Worm (Caenorhabditis elegans): ENCODE results near the gene oac-59.

- TF ChIP-seq him-1 (tag; optimal IDR thresholded peaks at IDR 0.05) (no peak), dao-5 (tag; optimal IDR thresholded peaks at IDR 0.05) (no peak), W03F9.2 (tag; optimal IDR thresholded peaks at IDR 0.05) (no peak)
Measured at ce11 chrIV:12350235-12350634, 49.2 kb upstream of the oac-59 start.

Data from whole organism, L4/young adult.